Worm (Caenorhabditis elegans): Measurements from ENCODE around the gene R144.6.

R144.6 gene

DNA sequence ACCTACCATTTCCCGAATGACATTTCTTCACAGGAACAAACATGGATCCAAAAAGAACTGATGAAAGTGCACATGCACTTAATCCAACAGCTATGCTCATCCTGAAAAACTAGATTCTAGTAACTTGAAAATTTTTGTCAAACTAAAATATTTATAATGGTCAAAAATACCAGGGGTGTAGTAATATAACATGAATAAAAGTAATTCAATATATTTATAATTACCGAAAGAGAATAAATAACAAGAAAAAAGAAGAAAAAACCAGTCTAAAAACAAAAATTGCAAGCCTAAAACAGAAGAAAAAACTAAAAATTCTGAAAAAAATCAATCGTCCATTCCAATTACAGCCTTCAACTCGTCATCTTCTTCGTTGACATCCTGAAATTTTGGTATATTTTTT is at the start of gene R144.6:
Gene R144.6 (minus strand): TSS at position 101 of the 400 bp plus-strand sequence.
- TF ChIP-seq F23B12.7 (tag; optimal IDR thresholded peaks at IDR 0.05; ENCODE audit: insufficient read depth) (no peak), aptf-2 (GFP tag; conservative IDR thresholded peaks at IDR 0.05) (no peak), mel-28 (tag; optimal IDR thresholded peaks at IDR 0.05; ENCODE audit: borderline replicate concordance) (no peak), aptf-3 (GFP tag; IDR thresholded peaks at IDR 0.05) (no peak), unc-62 (GFP tag; optimal IDR thresholded peaks at IDR 0.05) (no peak), F37B4.10 (GFP tag; IDR thresholded peaks at IDR 0.05) (no peak), nfya-2 (GFP tag; IDR thresholded peaks at IDR 0.05) (no peak), snpc-1.3 (tag; optimal IDR thresholded peaks at IDR 0.05; ENCODE audit: insufficient read depth) (no peak), F57A8.1 (GFP tag; optimal IDR thresholded peaks at IDR 0.05) (no peak), nhr-179 (tag; optimal IDR thresholded peaks at IDR 0.05) (no peak), ekl-4 (GFP tag; IDR thresholded peaks at IDR 0.05) (no peak), ceh-27 (GFP tag; optimal IDR thresholded peaks at IDR 0.05) (no peak)

- TF ChIP-seq ekl-4 (GFP tag; IDR thresholded peaks at IDR 0.05) (no peak), ccch-3 (GFP tag; optimal IDR thresholded peaks at IDR 0.05) (no peak), sdz-38 (tag; optimal IDR thresholded peaks at IDR 0.05) (no peak), D2030.7 (GFP tag; IDR thresholded peaks at IDR 0.05) (no peak)
Observed at ce11 chrIII:5053541-5053940, 49.0 kb upstream of the R144.6 start, which contains the start of gene C45G9.8. C45G9.8 (minus strand) TSS chrIII:5053641.

ce11 chrIII:5051949-5052348 is 47.4 kb upstream of the R144.6 start, which contains the start of gene C45G9.15:
C45G9.15 (minus strand) TSS chrIII:5052049.
- TF ChIP-seq let-526 (GFP tag; IDR thresholded peaks at IDR 0.05) (no peak), madf-8 (GFP tag; conservative IDR thresholded peaks at IDR 0.05) (no peak)

- peak; percentile 91 for TF ChIP-seq lsl-1 (GFP tag; optimal IDR thresholded peaks at IDR 0.05)
- no peak for TF ChIP-seq mel-28 (tag; optimal IDR thresholded peaks at IDR 0.05; ENCODE audit: borderline replicate concordance)
- TF ChIP-seq efl-1 (GFP tag; optimal IDR thresholded peaks at IDR 0.05), result peak; percentile 8
- TF ChIP-seq K11D2.4 (GFP tag; IDR thresholded peaks at IDR 0.05), result no peak
- no peak for TF ChIP-seq unc-62 (GFP tag; optimal IDR thresholded peaks at IDR 0.05)
- TF ChIP-seq chd-7 (tag; optimal IDR thresholded peaks at IDR 0.05), result no peak
- no peak for TF ChIP-seq tbx-9 (tag; optimal IDR thresholded peaks at IDR 0.05; ENCODE audit: borderline replicate concordance)
- TF ChIP-seq Y56A3A.18 (GFP tag; IDR thresholded peaks at IDR 0.05), result no peak
- TF ChIP-seq lin-26 (GFP tag; IDR thresholded peaks at IDR 0.05), result no peak
- TF ChIP-seq ZK185.1 (tag; optimal IDR thresholded peaks at IDR 0.05; ENCODE audit: poor library complexity, severe bottlenecking), result no peak
- TF ChIP-seq K12H6.12 (tag; optimal IDR thresholded peaks at IDR 0.05), result no peak
- TF ChIP-seq ceh-40 (GFP tag; IDR thresholded peaks at IDR 0.05), result no peak
- TF ChIP-seq ceh-91 (GFP tag; IDR thresholded peaks at IDR 0.05), result no peak
- TF ChIP-seq T07F8.4 (tag; optimal IDR thresholded peaks at IDR 0.05), result no peak
- no peak for TF ChIP-seq athp-1 (tag; optimal IDR thresholded peaks at IDR 0.05)
- TF ChIP-seq Y95B8A.8 (GFP tag; IDR thresholded peaks at IDR 0.05), result no peak
- no peak for TF ChIP-seq attf-3 (GFP tag; conservative IDR thresholded peaks at IDR 0.05)
- TF ChIP-seq ztf-28 (GFP tag; IDR thresholded peaks at IDR 0.05), result no peak
- TF ChIP-seq ceh-100 (GFP tag; IDR thresholded peaks at IDR 0.05), result no peak
- TF ChIP-seq ekl-4 (GFP tag; IDR thresholded peaks at IDR 0.05), result no peak
- TF ChIP-seq ztf-6 (GFP tag; IDR thresholded peaks at IDR 0.05), result no peak
- TF ChIP-seq repo-1 (tag; optimal IDR thresholded peaks at IDR 0.05), result no peak
- TF ChIP-seq ets-4 (GFP tag; optimal IDR thresholded peaks at IDR 0.05), result no peak
- TF ChIP-seq sptf-2 (GFP tag; optimal IDR thresholded peaks at IDR 0.05), result no peak
- no peak for TF ChIP-seq tlf-1 (GFP tag; optimal IDR thresholded peaks at IDR 0.05)
- TF ChIP-seq nfya-1 (tag; optimal IDR thresholded peaks at IDR 0.05; ENCODE audit: borderline replicate concordance, insufficient read depth), result no peak
- TF ChIP-seq gei-17 (GFP tag; optimal IDR thresholded peaks at IDR 0.05), result no peak
- TF ChIP-seq F33H1.4 (GFP tag; IDR thresholded peaks at IDR 0.05), result peak; percentile 86
- no peak for TF ChIP-seq ccch-3 (GFP tag; optimal IDR thresholded peaks at IDR 0.05)
- no peak for TF ChIP-seq aptf-2 (GFP tag; conservative IDR thresholded peaks at IDR 0.05)
Observed at ce11 chrIII:5047740-5048139, 43.2 kb upstream of the R144.6 start, which contains the start of gene C45G9.5. C45G9.5 (plus strand) TSS chrIII:5048117.
